Worm (Caenorhabditis elegans): Measurements from ENCODE around the gene dpy-28.

Gene dpy-28

DNA sequence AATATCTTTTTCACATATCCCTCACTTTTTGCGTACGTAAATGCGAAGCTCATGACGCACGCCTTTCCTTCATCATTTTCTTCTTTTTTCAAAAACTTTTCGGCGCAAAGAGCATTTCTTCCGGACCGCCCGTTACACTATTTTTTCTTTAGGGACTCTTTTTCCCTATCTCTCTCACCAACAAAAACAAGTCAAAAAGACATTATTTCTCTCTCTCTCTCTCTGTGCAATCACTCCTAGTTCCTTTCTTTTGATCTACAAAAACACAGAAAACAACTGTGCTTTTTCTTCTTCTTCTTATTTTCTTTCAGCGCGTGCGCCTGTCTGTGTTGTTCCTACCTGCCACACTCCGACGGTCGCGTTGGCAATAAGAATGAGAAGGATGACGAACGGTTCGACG lies 53.1 kb downstream of the dpy-28 start (continued):
- peak; percentile 19; the same call in 1 of the 2 replicates for TF ChIP-seq unc-98 (GFP tag; IDR thresholded peaks at IDR 0.05)

DNA sequence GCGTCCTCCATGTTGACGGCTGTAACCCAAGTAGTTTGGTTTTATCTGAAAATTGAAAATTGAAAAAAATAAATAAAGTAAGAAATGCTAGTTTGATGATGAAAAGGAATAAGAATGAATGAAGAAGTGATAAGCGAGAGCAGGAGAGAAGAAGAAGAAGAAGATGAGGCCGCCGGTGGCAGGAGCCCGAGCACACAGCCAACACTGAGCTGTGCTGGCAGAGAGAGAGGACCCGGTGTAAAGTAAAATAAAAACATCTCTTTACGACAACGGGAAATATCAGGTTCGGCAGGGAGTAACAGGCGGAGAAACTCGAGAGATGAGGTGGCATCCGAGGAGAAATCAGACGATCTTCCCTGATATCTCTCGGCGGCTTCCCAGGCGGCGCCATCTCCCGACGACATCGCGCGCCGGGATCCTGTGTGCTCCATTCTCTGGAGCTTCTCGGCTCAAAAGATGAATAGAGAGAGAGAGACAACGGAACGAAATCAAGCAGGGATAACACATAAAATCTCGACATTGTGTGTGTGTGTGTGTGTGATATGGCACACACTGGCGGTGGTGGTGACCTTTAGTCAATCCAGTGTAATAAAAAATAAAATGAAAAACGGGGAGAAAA lies 54.0 kb downstream of the dpy-28 start, which contains the start of gene sca-1:
Gene sca-1 (minus strand): TSS at position 51 of the 619 bp plus-strand sequence.
- TF ChIP-seq Y116A8C.19 (tag; optimal IDR thresholded peaks at IDR 0.05; ENCODE audit: borderline replicate concordance) (no peak), unc-98 (GFP tag; IDR thresholded peaks at IDR 0.05) (0 out of 2 replicates have a peak, but pooled peaks have one; percentile 37), fkh-10 (GFP tag; optimal IDR thresholded peaks at IDR 0.05) (no peak), lin-35 (GFP tag; optimal IDR thresholded peaks at IDR 0.05) (peak in 1 of 2 experiments; percentile 7), dsc-1 (tag; optimal IDR thresholded peaks at IDR 0.05) (peak; percentile 70), mab-9 (GFP tag; IDR thresholded peaks at IDR 0.05) (no peak), lin-13 (GFP tag; optimal IDR thresholded peaks at IDR 0.05) (no peak), lir-3 (tag; optimal IDR thresholded peaks at IDR 0.05; ENCODE audit: poor library complexity) (no peak), lin-39 (tag; optimal IDR thresholded peaks at IDR 0.05) (peak; percentile 6), sptf-1 (tag; optimal IDR thresholded peaks at IDR 0.05) (no peak), pag-3 (tag; optimal IDR thresholded peaks at IDR 0.05; ENCODE audit: borderline replicate concordance, insufficient read depth) (peak; percentile 86), rnt-1 (tag; optimal IDR thresholded peaks at IDR 0.05) (peak; percentile 63), ceh-82 (tag; optimal IDR thresholded peaks at IDR 0.05) (no peak), ceh-88 (GFP tag; IDR thresholded peaks at IDR 0.05) (no peak), snu-23 (GFP tag; optimal IDR thresholded peaks at IDR 0.05) (peak; percentile 48), nhr-76 (tag; optimal IDR thresholded peaks at IDR 0.05) (no peak), ztf-11 (tag; optimal IDR thresholded peaks at IDR 0.05) (peak in 1 of 2 experiments; percentile 3), tbx-2 (tag; optimal IDR thresholded peaks at IDR 0.05) (peak; percentile 17), ztf-4 (tag; optimal IDR thresholded peaks at IDR 0.05) (peak; percentile 53), efl-1 (optimal IDR thresholded peaks at IDR 0.05) (no peak), efl-1 (GFP tag; optimal IDR thresholded peaks at IDR 0.05 in 1 of 2) (peak in 1 of 2 experiments; percentile 90), ama-1 (optimal IDR thresholded peaks at IDR 0.05) (no peak), zag-1 (tag; optimal IDR thresholded peaks at IDR 0.05) (no peak), mdl-1 (tag; optimal IDR thresholded peaks at IDR 0.05) (peak in 1 of 2 experiments; percentile 21), nhr-47 (tag; optimal IDR thresholded peaks at IDR 0.05) (peak; percentile 23), F16B12.6 (tag; optimal IDR thresholded peaks at IDR 0.05) (no peak), alr-1 (tag; optimal IDR thresholded peaks at IDR 0.05; ENCODE audit: borderline replicate concordance) (no peak), lin-15B (tag; optimal IDR thresholded peaks at IDR 0.05) (no peak), dpl-1 (GFP tag; optimal IDR thresholded peaks at IDR 0.05) (no peak), lsy-2 (tag; optimal IDR thresholded peaks at IDR 0.05) (peak; percentile 17 to 42), lin-14 (GFP tag; optimal IDR thresholded peaks at IDR 0.05) (peak; percentile 75), swsn-7 (tag; optimal IDR thresholded peaks at IDR 0.05) (peak; percentile 21), fkh-4 (tag; optimal IDR thresholded peaks at IDR 0.05; ENCODE audit: borderline replicate concordance) (peak; percentile 21), ets-5 (GFP tag; IDR thresholded peaks at IDR 0.05) (no peak), unc-86 (tag; optimal IDR thresholded peaks at IDR 0.05) (no peak), blmp-1 (tag; optimal IDR thresholded peaks at IDR 0.05) (no peak), aha-1 (tag; optimal IDR thresholded peaks at IDR 0.05) (no peak), nhr-71 (tag; optimal IDR thresholded peaks at IDR 0.05) (peak; percentile 81), nhr-20 (tag; optimal IDR thresholded peaks at IDR 0.05) (peak; percentile 52), nhr-19 (GFP tag; conservative IDR thresholded peaks at IDR 0.05) (peak; percentile 44), zip-4 (GFP tag; optimal IDR thresholded peaks at IDR 0.05) (no peak)
